Worm (Caenorhabditis elegans): Measurements from ENCODE around the gene rnf-121.
A peak's percentile ranks its signal among the peaks of the same experiment; 100 is the strongest.

Gene rnf-121

DNA sequence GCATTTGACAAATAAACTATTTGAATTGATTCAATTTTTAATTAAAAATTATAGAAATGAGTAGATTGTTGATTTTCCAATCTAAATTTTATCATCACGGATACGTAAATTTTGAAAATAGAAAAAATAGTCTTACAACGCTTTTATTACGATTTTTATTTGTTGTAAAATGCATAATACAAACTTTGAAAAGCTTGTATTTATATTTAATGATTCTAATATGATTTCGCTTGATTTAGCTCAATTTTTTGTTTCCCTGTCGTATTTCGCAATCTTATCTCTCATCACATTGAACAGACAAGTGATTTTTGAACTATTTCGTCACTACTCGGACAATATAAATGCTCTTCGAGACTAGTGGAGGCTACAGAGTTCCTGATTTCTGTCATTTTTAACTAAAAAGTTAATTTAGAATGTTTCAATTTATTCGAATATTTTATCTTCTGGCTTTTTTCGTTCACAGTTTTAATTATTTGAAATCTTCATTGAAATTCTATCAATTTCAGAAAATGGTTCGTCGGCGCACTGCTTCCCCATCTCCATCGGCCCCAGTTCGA is 19.1 kb downstream of the rnf-121 start, which contains the start of the genes wht-3 and har-1 (continued):
- TF ChIP-seq cebp-1 (GFP tag; IDR thresholded peaks at IDR 0.05) (peak; percentile 91), cebp-1 (tag; optimal IDR thresholded peaks at IDR 0.05) (peak; percentile 98), rpc-1 (optimal IDR thresholded peaks at IDR 0.05) (no peak), rpc-1 (tag; optimal IDR thresholded peaks at IDR 0.05) (no peak), zim-3 (tag; optimal IDR thresholded peaks at IDR 0.05) (no peak), nfya-2 (GFP tag; IDR thresholded peaks at IDR 0.05) (no peak), hmg-20 (GFP tag; IDR thresholded peaks at IDR 0.05) (no peak), ceh-58 (GFP tag; IDR thresholded peaks at IDR 0.05) (no peak), madf-3 (GFP tag; IDR thresholded peaks at IDR 0.05) (no peak), T26A5.8 (tag; optimal IDR thresholded peaks at IDR 0.05) (no peak), athp-1 (tag; optimal IDR thresholded peaks at IDR 0.05) (no peak), hrde-1 (tag; optimal IDR thresholded peaks at IDR 0.05; ENCODE audit: borderline replicate concordance) (no peak)

DNA sequence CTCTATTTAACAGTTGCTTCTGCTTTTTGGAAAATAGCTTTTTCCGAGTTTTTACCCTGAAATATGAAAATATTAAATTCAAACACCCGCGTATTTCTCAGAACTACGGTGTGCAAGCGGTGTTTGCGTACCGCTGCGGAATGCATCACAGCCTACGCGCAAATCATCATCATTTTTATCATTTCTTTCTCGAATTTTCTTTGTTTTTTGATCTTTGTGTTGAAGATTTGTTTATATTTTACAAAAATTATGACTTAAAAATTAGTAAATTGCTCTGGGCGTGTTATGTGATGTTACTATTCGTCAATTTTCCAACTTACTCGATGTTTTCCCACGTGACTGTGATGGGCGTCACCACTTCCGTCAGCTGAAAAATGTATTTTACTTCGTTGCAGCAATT is 19.8 kb downstream of the rnf-121 start:
- TF ChIP-seq dpl-1 (GFP tag; optimal IDR thresholded peaks at IDR 0.05) (peak; percentile 86), ceh-79 (tag; optimal IDR thresholded peaks at IDR 0.05) (no peak), F57A8.1 (GFP tag; optimal IDR thresholded peaks at IDR 0.05) (no peak), sdz-38 (tag; optimal IDR thresholded peaks at IDR 0.05) (no peak), athp-1 (tag; optimal IDR thresholded peaks at IDR 0.05) (no peak), ama-1 (optimal IDR thresholded peaks at IDR 0.05) (peak; percentile 67), ama-1 (GFP tag; optimal IDR thresholded peaks at IDR 0.05) (no peak), pbrm-1 (GFP tag; IDR thresholded peaks at IDR 0.05) (no peak), cebp-2 (GFP tag; IDR thresholded peaks at IDR 0.05) (no peak), efl-1 (GFP tag; optimal IDR thresholded peaks at IDR 0.05) (peak; percentile 80), lin-54 (GFP tag; optimal IDR thresholded peaks at IDR 0.05) (peak; percentile 96), madf-10 (tag; optimal IDR thresholded peaks at IDR 0.05) (no peak), rec-8 (tag; optimal IDR thresholded peaks at IDR 0.05) (no peak), egl-44 (GFP tag; IDR thresholded peaks at IDR 0.05) (no peak), mes-4 (tag; optimal IDR thresholded peaks at IDR 0.05) (no peak), attf-5 (GFP tag; optimal IDR thresholded peaks at IDR 0.05) (peak; percentile 61), dox-1 (GFP tag; IDR thresholded peaks at IDR 0.05) (peak; percentile 48), hmg-1.2 (GFP tag; IDR thresholded peaks at IDR 0.05) (peak; percentile 26; the same call in 1 of the 2 replicates), ekl-4 (GFP tag; IDR thresholded peaks at IDR 0.05) (peak; percentile 59), hrde-1 (tag; optimal IDR thresholded peaks at IDR 0.05; ENCODE audit: borderline replicate concordance) (no peak), nhr-179 (tag; optimal IDR thresholded peaks at IDR 0.05) (no peak), ztf-18 (tag; optimal IDR thresholded peaks at IDR 0.05) (no peak), unc-130 (GFP tag; optimal IDR thresholded peaks at IDR 0.05) (no peak), ztf-25 (GFP tag; IDR thresholded peaks at IDR 0.05) (no peak), F55B11.4 (tag; optimal IDR thresholded peaks at IDR 0.05; ENCODE audit: borderline replicate concordance, insufficient read depth) (no peak), lsl-1 (GFP tag; optimal IDR thresholded peaks at IDR 0.05) (peak; percentile 74), madf-6 (GFP tag; IDR thresholded peaks at IDR 0.05) (peak; percentile 57), him-1 (tag; optimal IDR thresholded peaks at IDR 0.05) (no peak), snpc-1.3 (tag; optimal IDR thresholded peaks at IDR 0.05; ENCODE audit: insufficient read depth) (peak; percentile 6), T07F8.4 (tag; optimal IDR thresholded peaks at IDR 0.05) (no peak), dpff-1 (tag; optimal IDR thresholded peaks at IDR 0.05) (no peak), atf-7 (tag; optimal IDR thresholded peaks at IDR 0.05) (no peak), ceh-27 (GFP tag; optimal IDR thresholded peaks at IDR 0.05) (peak; percentile 23), hsf-1 (GFP tag; IDR thresholded peaks at IDR 0.05) (peak; percentile 85), nhr-120 (GFP tag; IDR thresholded peaks at IDR 0.05) (no peak), cebp-1 (GFP tag; IDR thresholded peaks at IDR 0.05) (peak; percentile 9; the same call in 1 of the 2 replicates), cebp-1 (tag; optimal IDR thresholded peaks at IDR 0.05) (peak; percentile 64), nhr-80 (tag; optimal IDR thresholded peaks at IDR 0.05) (peak; percentile 30), F57C9.4 (tag; optimal IDR thresholded peaks at IDR 0.05) (no peak), F23B12.7 (tag; optimal IDR thresholded peaks at IDR 0.05; ENCODE audit: insufficient read depth) (peak; percentile 40)

Data from whole organism, young adult.